Worm (Caenorhabditis elegans): ENCODE measurements around the gene T19D12.2.
A peak's percentile ranks its signal among the peaks of the same experiment; 100 is the strongest.

The T19D12.2 gene

ce11 chrII:6681478-6681877, 20.3 kb downstream of the T19D12.2 start:
- TF ChIP-seq dmd-6 (GFP tag; IDR thresholded peaks at IDR 0.05) (peak; percentile 58; the same call in 1 of the 2 replicates), spr-3 (GFP tag; optimal IDR thresholded peaks at IDR 0.05) (no peak), unc-39 (tag; optimal IDR thresholded peaks at IDR 0.05) (no peak), pqm-1 (tag; optimal IDR thresholded peaks at IDR 0.05) (peak; percentile 72), nhr-77 (tag; optimal IDR thresholded peaks at IDR 0.05) (peak; percentile 18), nhr-28 (tag; optimal IDR thresholded peaks at IDR 0.05) (peak; percentile 50), zip-11 (GFP tag; IDR thresholded peaks at IDR 0.05) (no peak), nhr-48 (tag; optimal IDR thresholded peaks at IDR 0.05) (no peak)

ce11 chrII:6682918-6683317, 21.8 kb downstream of the T19D12.2 start:
- TF ChIP-seq ceh-28 (tag; optimal IDR thresholded peaks at IDR 0.05) = no peak
- no peak for TF ChIP-seq aly-2 (tag; optimal IDR thresholded peaks at IDR 0.05)
- no peak for TF ChIP-seq egl-43 (GFP tag; IDR thresholded peaks at IDR 0.05)
- no peak for TF ChIP-seq tag-97 (GFP tag; IDR thresholded peaks at IDR 0.05)
- TF ChIP-seq cey-2 (tag; optimal IDR thresholded peaks at IDR 0.05; ENCODE audit: borderline replicate concordance, insufficient read depth) = no peak
- TF ChIP-seq duxl-1 (tag; optimal IDR thresholded peaks at IDR 0.05; ENCODE audit: poor library complexity) = no peak
- TF ChIP-seq dmd-8 (GFP tag; IDR thresholded peaks at IDR 0.05) = no peak
- TF ChIP-seq unc-130 (GFP tag; optimal IDR thresholded peaks at IDR 0.05) = peak; percentile 41
- peak in 1 of 2 experiments; percentile 24 for TF ChIP-seq unc-62 (GFP tag; optimal IDR thresholded peaks at IDR 0.05 in 1 of 2)
- TF ChIP-seq unc-62 (tag; optimal IDR thresholded peaks at IDR 0.05) = no peak
- TF ChIP-seq hmg-1.1 (GFP tag; IDR thresholded peaks at IDR 0.05) = no peak
- TF ChIP-seq daf-16 (GFP tag; optimal IDR thresholded peaks at IDR 0.05) = no peak
- TF ChIP-seq daf-16 (tag; optimal IDR thresholded peaks at IDR 0.05) = no peak
- no peak for TF ChIP-seq nhr-10 (tag; optimal IDR thresholded peaks at IDR 0.05)
- TF ChIP-seq dpl-1 (GFP tag; optimal IDR thresholded peaks at IDR 0.05) = no peak
- no peak for TF ChIP-seq mdt-29 (GFP tag; IDR thresholded peaks at IDR 0.05)

ce11 chrII:6683663-6684285, 22.6 kb downstream of the T19D12.2 start, which contains the start of gene gyf-1:
TSS of gene gyf-1 (plus strand) at chrII:6684235.
- TF ChIP-seq vab-7 (GFP tag; IDR thresholded peaks at IDR 0.05) = peak; percentile 34; the same call in 1 of the 2 replicates
- no peak for TF ChIP-seq daf-16 (GFP tag; optimal IDR thresholded peaks at IDR 0.05)
- peak; percentile 17 for TF ChIP-seq daf-16 (tag; optimal IDR thresholded peaks at IDR 0.05)
- no peak for TF ChIP-seq snpc-1.2 (GFP tag; IDR thresholded peaks at IDR 0.05)
- TF ChIP-seq ctbp-1 (GFP tag; IDR thresholded peaks at IDR 0.05) = 0 out of 2 replicates have a peak, but pooled peaks have one; percentile 34
- peak; percentile 71 for TF ChIP-seq hlh-30 (tag; optimal IDR thresholded peaks at IDR 0.05; ENCODE audit: insufficient read depth)
- TF ChIP-seq lin-38 (GFP tag; IDR thresholded peaks at IDR 0.05) = no peak
- TF ChIP-seq Y75B8A.6 (GFP tag; IDR thresholded peaks at IDR 0.05) = no peak
- peak; percentile 63 for TF ChIP-seq nhr-28 (tag; optimal IDR thresholded peaks at IDR 0.05)
- TF ChIP-seq ZK337.2 (GFP tag; IDR thresholded peaks at IDR 0.05) = no peak
- TF ChIP-seq unc-39 (tag; optimal IDR thresholded peaks at IDR 0.05) = no peak
- peak; percentile 53 for TF ChIP-seq mes-2 (tag; optimal IDR thresholded peaks at IDR 0.05; ENCODE audit: poor library complexity, severe bottlenecking)
- TF ChIP-seq dmd-8 (GFP tag; IDR thresholded peaks at IDR 0.05) = no peak
- TF ChIP-seq nhr-11 (tag; optimal IDR thresholded peaks at IDR 0.05) = peak; percentile 39
- no peak for TF ChIP-seq zip-11 (GFP tag; IDR thresholded peaks at IDR 0.05)
- TF ChIP-seq nhr-77 (tag; optimal IDR thresholded peaks at IDR 0.05) = no peak
- TF ChIP-seq aha-1 (tag) = peak; percentile 65
- no peak for TF ChIP-seq Y105C5A.15 (GFP tag; IDR thresholded peaks at IDR 0.05)
- TF ChIP-seq unc-62 (GFP tag; optimal IDR thresholded peaks at IDR 0.05 in 1 of 2) = peak in 1 of 2 experiments; percentile 33
- TF ChIP-seq unc-62 (tag; optimal IDR thresholded peaks at IDR 0.05) = no peak
- no peak for TF ChIP-seq zag-1 (tag; optimal IDR thresholded peaks at IDR 0.05)
- no peak for TF ChIP-seq lin-1 (GFP tag; IDR thresholded peaks at IDR 0.05)
- peak; percentile 56; the same call in 1 of the 2 replicates for TF ChIP-seq hmg-1.1 (GFP tag; IDR thresholded peaks at IDR 0.05)
- no peak for TF ChIP-seq duxl-1 (tag; optimal IDR thresholded peaks at IDR 0.05; ENCODE audit: poor library complexity)
- TF ChIP-seq lsy-2 (tag; optimal IDR thresholded peaks at IDR 0.05) = peak in 1 of 2 experiments; percentile 44
- no peak for TF ChIP-seq F37D6.2 (tag; optimal IDR thresholded peaks at IDR 0.05)
- no peak for TF ChIP-seq Y48G9A.11 (GFP tag; IDR thresholded peaks at IDR 0.05)
- peak in 1 of 2 experiments; percentile 7 for TF ChIP-seq mdl-1 (tag; optimal IDR thresholded peaks at IDR 0.05)
- TF ChIP-seq cey-2 (tag; optimal IDR thresholded peaks at IDR 0.05; ENCODE audit: borderline replicate concordance, insufficient read depth) = no peak
- peak in 1 of 2 experiments; percentile 63 for TF ChIP-seq hif-1 (tag; optimal IDR thresholded peaks at IDR 0.05)
- peak; percentile 31 for TF ChIP-seq nhr-6 (tag; optimal IDR thresholded peaks at IDR 0.05)
- TF ChIP-seq Y5F2A.4 (GFP tag; optimal IDR thresholded peaks at IDR 0.05) = no peak
- peak; percentile 29; the same call in 1 of the 2 replicates for TF ChIP-seq dmd-6 (GFP tag; IDR thresholded peaks at IDR 0.05)
- TF ChIP-seq nhr-10 (tag; optimal IDR thresholded peaks at IDR 0.05) = no peak
- TF ChIP-seq saeg-2 (GFP tag; IDR thresholded peaks at IDR 0.05) = no peak
